Fruit fly (Drosophila melanogaster) whole organism, embryonic: Measurements from ENCODE around the gene Adsl.
A peak's percentile ranks its signal among the peaks of the same experiment; 100 is the strongest.

Source experiments
- Aef1 ChIP-seq: fragments of 200-800 bp; sonication (Bioruptor generic); IDR thresholded peaks from 3 replicates; pipeline ENCODE4 v1.3.6; 2022; ENCODE audit warnings: missing biosample characterization, missing genetic modification characterization
- Bgb ChIP-seq: fragments of 200-800 bp; sonication (Bioruptor generic); IDR thresholded peaks from 2 replicates; pipeline ENCODE4 v1.3.6; 2022; ENCODE audit warnings: missing biosample characterization, missing genetic modification characterization; ENCODE audit not compliant: partially characterized antibody
- CG10321 ChIP-seq: fragments of 200-800 bp; sonication (Bioruptor generic); IDR thresholded peaks from 2 replicates; pipeline ENCODE4 v1.3.6; 2022; ENCODE audit warnings: missing biosample characterization, missing genetic modification characterization
- CG12391 ChIP-seq: fragments of 200-800 bp; sonication (Bioruptor generic); optimal IDR thresholded peaks from 3 replicates; lab custom pipeline; 2018; ENCODE audit warnings: missing biosample characterization, mild to moderate bottlenecking, missing genetic modification characterization, moderate library complexity
- CG13123 ChIP-seq: fragments of 200-800 bp; sonication (Bioruptor generic); optimal IDR thresholded peaks from 2 replicates; lab custom pipeline; 2016; ENCODE audit warnings: missing biosample characterization, missing genetic modification characterization
- CG13287 ChIP-seq: fragments of 200-800 bp; sonication (Bioruptor generic); IDR thresholded peaks from 2 replicates; pipeline ENCODE4 v1.3.6; 2022; ENCODE audit warnings: missing biosample characterization, missing genetic modification characterization; ENCODE audit not compliant: partially characterized antibody
- CG13775 ChIP-seq: fragments of 200-800 bp; sonication (Bioruptor generic); optimal IDR thresholded peaks from 3 replicates; lab custom pipeline; 2017; ENCODE audit warnings: missing biosample characterization, mild to moderate bottlenecking, missing genetic modification characterization
- CG14860 ChIP-seq: fragments of 200-800 bp; sonication (Bioruptor generic); IDR thresholded peaks from 3 replicates; pipeline ENCODE4 v1.3.6; 2022; ENCODE audit warnings: missing biosample characterization, missing genetic modification characterization; ENCODE audit not compliant: partially characterized antibody
- CG2678 ChIP-seq: fragments of 200-800 bp; sonication (Bioruptor generic); optimal IDR thresholded peaks from 3 replicates; lab custom pipeline; 2019; ENCODE audit warnings: missing biosample characterization, mild to moderate bottlenecking, missing genetic modification characterization, moderate library complexity
- CG30403 ChIP-seq: fragments of 200-800 bp; sonication (Bioruptor generic); optimal IDR thresholded peaks from 3 replicates; lab custom pipeline; 2016; ENCODE audit warnings: missing biosample characterization, missing genetic modification characterization
- CG33213 ChIP-seq: fragments of 200-800 bp; sonication (Bioruptor generic); optimal IDR thresholded peaks from 3 replicates; lab custom pipeline; 2016; ENCODE audit warnings: missing biosample characterization, missing genetic modification characterization
- CG3838 ChIP-seq: fragments of 200-800 bp; sonication (Bioruptor generic); optimal IDR thresholded peaks from 3 replicates; lab custom pipeline; 2016; ENCODE audit warnings: missing biosample characterization, missing genetic modification characterization
- CG42726 ChIP-seq: fragments of 200-800 bp; sonication (Bioruptor generic); IDR thresholded peaks from 2 replicates; pipeline ENCODE4 v1.3.6; 2022; ENCODE audit warnings: missing biosample characterization, missing genetic modification characterization; ENCODE audit not compliant: partially characterized antibody
- CG7372 ChIP-seq: fragments of 200-800 bp; sonication (Bioruptor generic); IDR thresholded peaks from 2 replicates; pipeline ENCODE4 v1.3.6; 2022; ENCODE audit warnings: missing biosample characterization, missing genetic modification characterization
- CG7556 ChIP-seq: fragments of 200-800 bp; sonication (Bioruptor generic); optimal IDR thresholded peaks from 2 replicates; lab custom pipeline; 2017; ENCODE audit warnings: missing biosample characterization, mild to moderate bottlenecking, missing genetic modification characterization
- CG7928 ChIP-seq: fragments of 200-800 bp; sonication (Bioruptor generic); optimal IDR thresholded peaks from 2 replicates; lab custom pipeline; 2017; ENCODE audit warnings: missing biosample characterization, mild to moderate bottlenecking, missing genetic modification characterization
- Doc3 ChIP-seq: fragments of 200-800 bp; sonication (Bioruptor generic); IDR thresholded peaks from 3 replicates; pipeline ENCODE4 v1.3.6; 2022; ENCODE audit warnings: missing biosample characterization, missing genetic modification characterization; ENCODE audit not compliant: partially characterized antibody
- Dref ChIP-seq: fragments of 200-800 bp; sonication (Bioruptor generic); IDR thresholded peaks from 2 replicates; pipeline ENCODE4 v1.3.6; 2022; ENCODE audit warnings: missing biosample characterization, missing genetic modification characterization
- ERR ChIP-seq: fragments of 200-800 bp; sonication (Bioruptor generic); optimal IDR thresholded peaks from 2 replicates; lab custom pipeline; 2016; ENCODE audit warnings: missing biosample characterization, missing genetic modification characterization
- Eip74EF ChIP-seq, 2 experiments: fragments of 200-800 bp in 1 of 2; fragments of >200 bp in 1 of 2; sonication (Bioruptor generic) in 1 of 2; optimal IDR thresholded peaks; 2 replicates each; lab custom pipeline; 2017 to 2019; ENCODE audit warnings: missing biosample characterization in 2 of 2, missing genetic modification characterization in 2 of 2, mild to moderate bottlenecking in 1 of 2, moderate library complexity in 1 of 2
- HLH4C ChIP-seq: fragments of 200-800 bp; sonication (Bioruptor generic); IDR thresholded peaks from 3 replicates; pipeline ENCODE4 v1.3.6; 2022; ENCODE audit warnings: missing biosample characterization, missing genetic modification characterization; ENCODE audit not compliant: partially characterized antibody
- Hr51 ChIP-seq, 2 experiments: fragments of 200-800 bp; sonication (Bioruptor generic); optimal IDR thresholded peaks; 2 replicates in 1 of 2; 3 replicates in 1 of 2; lab custom pipeline; 2016 to 2018; ENCODE audit warnings: missing biosample characterization in 2 of 2, missing genetic modification characterization in 2 of 2, mild to moderate bottlenecking in 1 of 2, moderate library complexity in 1 of 2
- Lim3 ChIP-seq: fragments of 200-800 bp; sonication (Bioruptor generic); IDR thresholded peaks from 2 replicates; pipeline ENCODE4 v1.3.6; 2022; ENCODE audit warnings: missing biosample characterization, missing genetic modification characterization
- Pdp1 ChIP-seq, 2 experiments: fragments of 200-800 bp; sonication (Bioruptor generic); optimal IDR thresholded peaks; 3 replicates each; lab custom pipeline; 2016; ENCODE audit warnings: missing biosample characterization in 2 of 2, missing genetic modification characterization in 2 of 2, mild to moderate bottlenecking in 1 of 2, moderate library complexity in 1 of 2
- Rx ChIP-seq: fragments of 200-800 bp; sonication (Bioruptor generic); IDR thresholded peaks from 2 replicates; pipeline ENCODE4 v1.3.6; 2022; ENCODE audit warnings: missing biosample characterization, missing genetic modification characterization
- Xrp1 ChIP-seq: fragments of 200-800 bp; sonication (Bioruptor generic); IDR thresholded peaks from 2 replicates; pipeline ENCODE4 v1.3.6; 2022; ENCODE audit warnings: missing biosample characterization, missing genetic modification characterization
- al ChIP-seq: fragments of 200-800 bp; sonication (Bioruptor generic); IDR thresholded peaks from 2 replicates; pipeline ENCODE4 v1.3.6; 2022; ENCODE audit warnings: missing biosample characterization, missing genetic modification characterization
- ato ChIP-seq: fragments of 200-800 bp; sonication (Bioruptor generic); IDR thresholded peaks from 2 replicates; pipeline ENCODE4 v1.3.6; 2022; ENCODE audit warnings: missing biosample characterization, missing genetic modification characterization; ENCODE audit not compliant: partially characterized antibody
- bbx ChIP-seq: fragments of 200-800 bp; sonication (Bioruptor generic); IDR thresholded peaks from 2 replicates; pipeline ENCODE4 v1.3.6; 2022; ENCODE audit warnings: missing biosample characterization, missing genetic modification characterization; ENCODE audit not compliant: partially characterized antibody
- bsh ChIP-seq, 2 experiments: fragments of 200-800 bp; sonication (Bioruptor generic); optimal IDR thresholded peaks; 2 replicates each; lab custom pipeline; 2017 to 2018; ENCODE audit warnings: mild to moderate bottlenecking in 2 of 2, missing biosample characterization in 2 of 2, missing genetic modification characterization in 2 of 2, moderate library complexity in 1 of 2
- croc ChIP-seq: fragments of 200-800 bp; sonication (Bioruptor generic); conservative IDR thresholded peaks from 3 replicates; pipeline ENCODE4 v1.3.6; 2022; ENCODE audit warnings: missing biosample characterization, missing genetic modification characterization
- dmrt11E ChIP-seq: fragments of 200-800 bp; sonication (Bioruptor generic); optimal IDR thresholded peaks from 3 replicates; lab custom pipeline; 2018; ENCODE audit warnings: missing biosample characterization, mild to moderate bottlenecking, missing genetic modification characterization, moderate library complexity
- dpn ChIP-seq, 2 experiments: fragments of 200-800 bp; sonication (Bioruptor generic); optimal IDR thresholded peaks; 3 replicates each; lab custom pipeline; 2016; ENCODE audit warnings: missing biosample characterization in 2 of 2, missing genetic modification characterization in 2 of 2
- fd3F ChIP-seq: fragments of 200-800 bp; sonication (Bioruptor generic); optimal IDR thresholded peaks from 2 replicates; lab custom pipeline; 2018; ENCODE audit warnings: missing biosample characterization, mild to moderate bottlenecking, missing genetic modification characterization, moderate library complexity
- gro ChIP-seq: fragments of 200-800 bp; sonication (Bioruptor generic); optimal IDR thresholded peaks from 2 replicates; lab custom pipeline; 2016; ENCODE audit warnings: missing biosample characterization, missing genetic modification characterization
- gsb ChIP-seq: fragments of 200-800 bp; sonication (Bioruptor generic); IDR thresholded peaks from 2 replicates; pipeline ENCODE4 v1.3.6; 2022; ENCODE audit warnings: missing biosample characterization, missing genetic modification characterization
- lbe ChIP-seq: fragments of 200-800 bp; sonication (Bioruptor generic); optimal IDR thresholded peaks from 2 replicates; lab custom pipeline; 2016; ENCODE audit warnings: missing biosample characterization, mild to moderate bottlenecking, missing genetic modification characterization
- lola ChIP-seq, 3 experiments: fragments of >200 bp in 2 of 3; fragments of 200-800 bp in 1 of 3; sonication (Bioruptor generic) in 1 of 3; optimal IDR thresholded peaks; 2 replicates each; lab custom pipeline; 2017 to 2019; ENCODE audit warnings: missing biosample characterization in 3 of 3, missing genetic modification characterization in 3 of 3, mild to moderate bottlenecking in 1 of 3, moderate library complexity in 1 of 3
- nerfin-2 ChIP-seq: fragments of 200-800 bp; sonication (Bioruptor generic); IDR thresholded peaks from 2 replicates; pipeline ENCODE4 v1.3.6; 2022; ENCODE audit warnings: missing biosample characterization, missing genetic modification characterization; ENCODE audit not compliant: partially characterized antibody
- pan ChIP-seq, 4 experiments: fragments of >200 bp in 3 of 4; fragments of 200-800 bp in 1 of 4; sonication (Bioruptor generic) in 1 of 4; optimal IDR thresholded peaks in 3 of 4; IDR thresholded peaks in 1 of 4; 2 replicates each; pipeline versions ENCODE4 v1.3.6 to Lab custom; 2017 to 2022; ENCODE audit warnings: missing biosample characterization in 2 of 4, missing genetic modification characterization in 2 of 4, mixed read lengths in 1 of 4
- row ChIP-seq: fragments of 200-800 bp; sonication (Bioruptor generic); IDR thresholded peaks from 3 replicates; pipeline ENCODE4 v1.3.6; 2022; ENCODE audit warnings: missing biosample characterization, missing genetic modification characterization
- scrt ChIP-seq: fragments of 200-800 bp; sonication (Bioruptor generic); optimal IDR thresholded peaks from 2 replicates; lab custom pipeline; 2018; ENCODE audit warnings: missing biosample characterization, mild to moderate bottlenecking, missing genetic modification characterization, moderate library complexity
- sisA ChIP-seq: fragments of 200-800 bp; sonication (Bioruptor generic); IDR thresholded peaks from 2 replicates; pipeline ENCODE4 v1.3.6; 2022; ENCODE audit warnings: missing biosample characterization, missing genetic modification characterization
- slou ChIP-seq: fragments of 200-800 bp; sonication (Bioruptor generic); optimal IDR thresholded peaks from 3 replicates; lab custom pipeline; 2016; ENCODE audit warnings: missing biosample characterization, missing genetic modification characterization
- zen2 ChIP-seq: fragments of 200-800 bp; sonication (Bioruptor generic); IDR thresholded peaks from 3 replicates; pipeline ENCODE4 v1.3.6; 2022; ENCODE audit warnings: missing biosample characterization, missing genetic modification characterization; ENCODE audit not compliant: partially characterized antibody
- zfh2 ChIP-seq: fragments of 200-800 bp; sonication (Bioruptor generic); optimal IDR thresholded peaks from 2 replicates; lab custom pipeline; 2016; ENCODE audit warnings: missing biosample characterization, missing genetic modification characterization

Gene Adsl

DNA sequence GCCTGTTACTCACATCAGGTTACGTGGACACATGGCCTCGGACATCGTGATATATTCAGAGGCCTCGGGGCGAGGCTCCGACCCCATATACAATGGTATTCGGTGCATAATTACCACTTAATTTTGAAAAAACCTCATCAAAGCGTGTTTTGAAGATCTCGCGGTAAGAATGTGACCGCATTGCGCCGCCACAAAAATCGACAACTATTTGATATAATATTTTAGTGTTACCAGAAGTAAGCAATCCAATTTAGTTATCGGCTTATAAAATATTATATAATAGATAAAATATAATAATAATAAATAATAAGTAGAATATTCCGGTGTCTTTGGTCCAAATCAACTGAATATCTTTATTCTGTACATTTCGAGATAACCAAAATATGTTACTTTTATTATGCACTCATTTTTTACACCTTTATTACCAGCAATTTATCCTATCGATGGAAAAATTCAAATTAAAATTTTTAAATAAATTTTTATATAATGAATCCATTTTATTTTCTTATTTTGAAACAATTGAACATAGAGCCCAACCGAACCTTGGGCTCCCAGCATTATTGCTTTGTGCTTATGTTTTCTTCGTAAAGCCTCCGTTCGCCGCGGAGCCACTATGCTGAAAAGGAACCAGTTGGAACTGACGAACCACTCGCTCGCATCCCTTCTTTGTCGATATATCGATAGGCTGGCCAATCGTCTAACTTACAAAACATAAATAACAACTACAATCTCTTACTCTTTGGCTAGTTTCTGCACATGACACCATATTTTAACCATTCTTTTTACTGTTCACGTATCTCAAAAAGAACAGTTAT, 19.3 kb upstream of the Adsl start, which contains the start of the genes CG18213 and Trm7-32 (continued):
- TF ChIP-seq lbe (GFP tag; lab: Kevin White, UChicago) (no peak), CG3838 (no peak), CG12391 (peak; percentile 49), CG30403 (GFP tag; lab: Kevin White, UChicago) (peak; percentile 4), HLH4C (peak; percentile 80), CG13287 (peak; percentile 86), al (GFP tag; lab: Robert Waterston, UW) (no peak), CG7372 (GFP tag; lab: Robert Waterston, UW) (peak; percentile 10; the same call in 1 of the 2 replicates), slou (GFP tag; lab: Kevin White, UChicago) (no peak), pan (optimal IDR thresholded peaks at IDR 0.05; lab: Kevin White, UChicago) (no peak), pan (GFP tag; optimal IDR thresholded peaks at IDR 0.05 in 1 of 2, IDR thresholded peaks at IDR 0.05 in 1 of 2) (no peak), nerfin-2 (peak; percentile 36; the same call in 1 of the 2 replicates), Xrp1 (GFP tag; lab: Robert Waterston, UW) (peak; percentile 18; the same call in 1 of the 2 replicates), Doc3 (GFP tag; lab: Robert Waterston, UW) (peak; percentile 76), gro (GFP tag; lab: Kevin White, UChicago) (peak; percentile 27), ato (GFP tag; lab: Robert Waterston, UW) (peak; percentile 70), sisA (GFP tag; lab: Robert Waterston, UW) (no peak), Rx (no peak), Dref (GFP tag; lab: Robert Waterston, UW) (peak; percentile 87), Pdp1 (GFP tag; optimal IDR thresholded peaks at IDR 0.05; lab: Kevin White, UChicago) (peak in 1 of 2 experiments; percentile 53), CG13775 (GFP tag; lab: Kevin White, UChicago) (peak; percentile 17), gsb (GFP tag; lab: Robert Waterston, UW) (no peak), scrt (GFP tag; lab: Kevin White, UChicago) (no peak), Aef1 (no peak; the same call in 2 of the 3 replicates), CG33213 (GFP tag; lab: Kevin White, UChicago) (peak; percentile 4), lola (GFP tag; optimal IDR thresholded peaks at IDR 0.05; lab: Kevin White, UChicago) (no peak), bbx (GFP tag; lab: Robert Waterston, UW) (peak; percentile 89), zfh2 (GFP tag; lab: Kevin White, UChicago) (peak; percentile 33), CG2678 (tag; lab: Kevin White, UChicago) (no peak), croc (no peak), CG14860 (peak; percentile 85), Lim3 (no peak), CG10321 (no peak), CG7928 (GFP tag; lab: Kevin White, UChicago) (peak; percentile 88), CG13123 (no peak), dmrt11E (tag; lab: Kevin White, UChicago) (no peak), Eip74EF (GFP tag; optimal IDR thresholded peaks at IDR 0.05; lab: Kevin White, UChicago) (no peak), bsh (GFP tag; optimal IDR thresholded peaks at IDR 0.05; lab: Kevin White, UChicago) (no peak), Bgb (GFP tag; lab: Robert Waterston, UW) (peak; percentile 92), fd3F (GFP tag; lab: Kevin White, UChicago) (no peak), CG42726 (peak; percentile 86; the same call in 1 of the 2 replicates), ERR (GFP tag; lab: Kevin White, UChicago) (no peak), Hr51 (GFP tag; optimal IDR thresholded peaks at IDR 0.05; lab: Kevin White, UChicago) (no peak), zen2 (GFP tag; lab: Robert Waterston, UW) (peak; percentile 69), CG7556 (GFP tag; lab: Kevin White, UChicago) (no peak), row (peak; percentile 89), dpn (GFP tag; optimal IDR thresholded peaks at IDR 0.05; lab: Kevin White, UChicago) (peak in 1 of 2 experiments; percentile 34)
